Fruit fly (Drosophila melanogaster) whole organism, embryonic: ENCODE measurements around the gene car.

Experiments used
- BEAF-32 ChIP-seq: fragments of 200-800 bp; sonication (Bioruptor generic); optimal IDR thresholded peaks from 3 replicates; lab custom pipeline; 2017; ENCODE audit warnings: missing biosample characterization, missing genetic modification characterization, mild to moderate bottlenecking, moderate library complexity, missing genetic modification reagents
- Bgb ChIP-seq: fragments of 200-800 bp; sonication (Bioruptor generic); IDR thresholded peaks from 2 replicates; pipeline ENCODE4 v1.3.6; 2022; ENCODE audit warnings: missing biosample characterization, missing genetic modification characterization; ENCODE audit not compliant: partially characterized antibody
- CG10543 ChIP-seq: fragments of 200-800 bp; sonication (Bioruptor generic); optimal IDR thresholded peaks from 3 replicates; lab custom pipeline; 2017; ENCODE audit warnings: missing biosample characterization, mild to moderate bottlenecking, missing genetic modification characterization, moderate library complexity
- CG12219 ChIP-seq: fragments of 200-800 bp; sonication (Bioruptor generic); optimal IDR thresholded peaks from 3 replicates; lab custom pipeline; 2018; ENCODE audit warnings: missing biosample characterization, mild to moderate bottlenecking, missing genetic modification characterization
- CG12659 ChIP-seq: fragments of 200-800 bp; sonication (Bioruptor generic); optimal IDR thresholded peaks from 3 replicates; lab custom pipeline; 2017; ENCODE audit warnings: mild to moderate bottlenecking, missing biosample characterization, missing genetic modification reagents, missing genetic modification characterization
- CG14441 ChIP-seq: fragments of 200-800 bp; sonication (Bioruptor generic); IDR thresholded peaks from 2 replicates; pipeline ENCODE4 v1.3.6; 2022; ENCODE audit warnings: missing biosample characterization, missing genetic modification characterization
- CG14667 ChIP-seq: fragments of 200-800 bp; sonication (Bioruptor generic); IDR thresholded peaks from 2 replicates; pipeline ENCODE4 v1.3.6; 2022; ENCODE audit warnings: missing biosample characterization, missing genetic modification characterization
- CG16813 ChIP-seq: fragments of 200-800 bp; sonication (Bioruptor generic); IDR thresholded peaks from 3 replicates; pipeline ENCODE4 v1.3.6; 2022; ENCODE audit warnings: missing biosample characterization, missing genetic modification characterization; ENCODE audit not compliant: partially characterized antibody
- CG2129 ChIP-seq: fragments of 200-800 bp; sonication (Bioruptor generic); IDR thresholded peaks from 2 replicates; pipeline ENCODE4 v1.3.6; 2022; ENCODE audit warnings: missing biosample characterization, missing genetic modification characterization; ENCODE audit not compliant: partially characterized antibody
- CG2889 ChIP-seq: fragments of 200-800 bp; sonication (Bioruptor generic); IDR thresholded peaks from 3 replicates; pipeline ENCODE4 v1.3.6; 2022; ENCODE audit warnings: missing biosample characterization, missing genetic modification characterization
- CG30403 ChIP-seq: fragments of 200-800 bp; sonication (Bioruptor generic); optimal IDR thresholded peaks from 3 replicates; lab custom pipeline; 2016; ENCODE audit warnings: missing biosample characterization, missing genetic modification characterization
- CG31365 ChIP-seq: fragments of 200-800 bp; sonication (Bioruptor generic); optimal IDR thresholded peaks from 2 replicates; lab custom pipeline; 2018; ENCODE audit warnings: missing biosample characterization, mild to moderate bottlenecking, missing genetic modification characterization
- CG32532 ChIP-seq: fragments of 200-800 bp; sonication (Bioruptor generic); IDR thresholded peaks from 2 replicates; pipeline ENCODE4 v1.3.6; 2022; ENCODE audit warnings: missing biosample characterization, missing genetic modification characterization
- CG33213 ChIP-seq: fragments of 200-800 bp; sonication (Bioruptor generic); optimal IDR thresholded peaks from 3 replicates; lab custom pipeline; 2016; ENCODE audit warnings: missing biosample characterization, missing genetic modification characterization
- CG6272 ChIP-seq: fragments of 200-800 bp; sonication (Bioruptor generic); IDR thresholded peaks from 2 replicates; pipeline ENCODE4 v1.3.6; 2022; ENCODE audit warnings: missing biosample characterization, missing genetic modification characterization
- CG8359 ChIP-seq: fragments of 200-800 bp; sonication (Bioruptor generic); optimal IDR thresholded peaks from 2 replicates; lab custom pipeline; 2017; ENCODE audit warnings: missing biosample characterization, mild to moderate bottlenecking, missing genetic modification characterization, borderline replicate concordance
- CG9215 ChIP-seq: fragments of 200-800 bp; sonication (Bioruptor generic); IDR thresholded peaks from 2 replicates; pipeline ENCODE4 v1.3.6; 2022; ENCODE audit warnings: missing biosample characterization, missing genetic modification characterization
- CG9932 ChIP-seq: fragments of 200-800 bp; sonication (Bioruptor generic); IDR thresholded peaks from 2 replicates; pipeline ENCODE4 v1.3.6; 2022; ENCODE audit warnings: missing biosample characterization, missing genetic modification characterization
- CHES-1-like ChIP-seq: fragments of 200-800 bp; sonication (Bioruptor generic); optimal IDR thresholded peaks from 2 replicates; lab custom pipeline; 2016; ENCODE audit warnings: missing biosample characterization, missing genetic modification characterization
- CkIIα-i1 ChIP-seq: fragments of 200-800 bp; sonication (Bioruptor generic); IDR thresholded peaks from 2 replicates; pipeline ENCODE4 v1.3.6; 2022; ENCODE audit warnings: missing biosample characterization, missing genetic modification characterization
- Dp ChIP-seq: fragments of 200-800 bp; sonication (Bioruptor generic); optimal IDR thresholded peaks from 2 replicates; lab custom pipeline; 2018; ENCODE audit warnings: missing biosample characterization, mild to moderate bottlenecking, missing genetic modification characterization, moderate library complexity
- E2f2 ChIP-seq: fragments of 200-800 bp; sonication (Bioruptor generic); IDR thresholded peaks from 2 replicates; pipeline ENCODE4 v1.3.6; 2022; ENCODE audit warnings: missing biosample characterization, missing genetic modification characterization
- ERR ChIP-seq: fragments of 200-800 bp; sonication (Bioruptor generic); optimal IDR thresholded peaks from 2 replicates; lab custom pipeline; 2016; ENCODE audit warnings: missing biosample characterization, missing genetic modification characterization
- Ets97D ChIP-seq: fragments of 200-800 bp; sonication (Bioruptor generic); optimal IDR thresholded peaks from 3 replicates; lab custom pipeline; 2016; ENCODE audit warnings: missing biosample characterization, missing genetic modification characterization
- GATAe ChIP-seq: fragments of 200-800 bp; sonication (Bioruptor generic); conservative IDR thresholded peaks from 2 replicates; pipeline ENCODE4 v1.3.6; 2022; ENCODE audit warnings: missing biosample characterization, missing genetic modification characterization
- Gug ChIP-seq: fragments of 200-800 bp; sonication (Bioruptor generic); IDR thresholded peaks from 4 replicates; pipeline ENCODE4 v1.3.6; 2022; ENCODE audit warnings: missing biosample characterization, missing genetic modification characterization
- HmgD ChIP-seq: fragments of 200-800 bp; sonication (Bioruptor generic); optimal IDR thresholded peaks from 3 replicates; lab custom pipeline; 2016; ENCODE audit warnings: missing biosample characterization, missing genetic modification characterization
- Hr3 ChIP-seq: fragments of 200-800 bp; sonication (Bioruptor generic); optimal IDR thresholded peaks from 3 replicates; lab custom pipeline; 2016; ENCODE audit warnings: missing biosample characterization, missing genetic modification characterization
- Hsf ChIP-seq: fragments of 200-800 bp; sonication (Bioruptor generic); optimal IDR thresholded peaks from 3 replicates; lab custom pipeline; 2016; ENCODE audit warnings: missing biosample characterization, missing genetic modification characterization
- MESR4 ChIP-seq: fragments of 200-800 bp; sonication (Bioruptor generic); optimal IDR thresholded peaks from 2 replicates; lab custom pipeline; 2018; ENCODE audit warnings: missing biosample characterization, mild to moderate bottlenecking, missing genetic modification characterization, moderate library complexity
- Pdp1 ChIP-seq, 2 experiments: fragments of 200-800 bp; sonication (Bioruptor generic); optimal IDR thresholded peaks; 3 replicates each; lab custom pipeline; 2016; ENCODE audit warnings: missing biosample characterization in 2 of 2, missing genetic modification characterization in 2 of 2, mild to moderate bottlenecking in 1 of 2, moderate library complexity in 1 of 2
- Tbp ChIP-seq: fragments of >200 bp; optimal IDR thresholded peaks from 2 replicates; lab custom pipeline; 2018; ENCODE audit warnings: missing biosample characterization, missing genetic modification characterization
- Xbp1 ChIP-seq: fragments of 200-800 bp; sonication (Bioruptor generic); optimal IDR thresholded peaks from 3 replicates; lab custom pipeline; 2016; ENCODE audit warnings: missing biosample characterization, mild to moderate bottlenecking, missing genetic modification characterization
- YL-1 ChIP-seq: fragments of 200-800 bp; sonication (Bioruptor generic); optimal IDR thresholded peaks from 3 replicates; lab custom pipeline; 2017; ENCODE audit warnings: missing biosample characterization, mild to moderate bottlenecking, missing genetic modification characterization
- abd-A ChIP-seq: fragments of 200-800 bp; sonication (Bioruptor generic); optimal IDR thresholded peaks from 3 replicates; lab custom pipeline; 2019; ENCODE audit warnings: missing biosample characterization, mild to moderate bottlenecking, missing genetic modification characterization, moderate library complexity
- bigmax ChIP-seq: fragments of 200-800 bp; sonication (Bioruptor generic); optimal IDR thresholded peaks from 2 replicates; lab custom pipeline; 2018; ENCODE audit warnings: missing biosample characterization, mild to moderate bottlenecking, missing genetic modification characterization
- caup ChIP-seq: fragments of 200-800 bp; sonication (Bioruptor generic); optimal IDR thresholded peaks from 3 replicates; lab custom pipeline; 2017; ENCODE audit warnings: missing biosample characterization, mild to moderate bottlenecking, missing genetic modification characterization, moderate library complexity; ENCODE audit not compliant: severe bottlenecking
- dm ChIP-seq: fragments of 200-800 bp; sonication (Bioruptor generic); optimal IDR thresholded peaks from 3 replicates; lab custom pipeline; 2016; ENCODE audit warnings: missing biosample characterization, missing genetic modification characterization
- phol ChIP-seq: fragments of 200-800 bp; sonication (Bioruptor generic); optimal IDR thresholded peaks from 3 replicates; lab custom pipeline; 2018; ENCODE audit warnings: missing biosample characterization, mild to moderate bottlenecking, missing genetic modification characterization, moderate library complexity
- row ChIP-seq: fragments of 200-800 bp; sonication (Bioruptor generic); IDR thresholded peaks from 3 replicates; pipeline ENCODE4 v1.3.6; 2022; ENCODE audit warnings: missing biosample characterization, missing genetic modification characterization
- seq ChIP-seq: fragments of 200-800 bp; sonication (Bioruptor generic); IDR thresholded peaks from 2 replicates; pipeline ENCODE4 v1.3.6; 2022; ENCODE audit warnings: missing biosample characterization, missing genetic modification characterization
- stwl ChIP-seq: fragments of 200-800 bp; sonication (Bioruptor generic); optimal IDR thresholded peaks from 3 replicates; lab custom pipeline; 2018; ENCODE audit warnings: missing biosample characterization, mild to moderate bottlenecking, missing genetic modification characterization, moderate library complexity
- trem ChIP-seq: fragments of 200-800 bp; optimal IDR thresholded peaks from 3 replicates; lab custom pipeline; 2019; ENCODE audit warnings: missing biosample characterization, mild to moderate bottlenecking, missing genetic modification characterization, moderate library complexity
- ttk ChIP-seq: fragments of 200-800 bp; sonication (Bioruptor generic); IDR thresholded peaks from 2 replicates; pipeline ENCODE4 v2.1.2; 2022; ENCODE audit warnings: missing biosample characterization, missing genetic modification characterization
- unc-4 ChIP-seq: fragments of 200-800 bp; sonication (Bioruptor generic); IDR thresholded peaks from 2 replicates; pipeline ENCODE4 v1.3.6; 2022; ENCODE audit warnings: missing biosample characterization, missing genetic modification characterization; ENCODE audit not compliant: partially characterized antibody
- wor ChIP-seq: fragments of 200-800 bp; sonication (Bioruptor generic); IDR thresholded peaks from 2 replicates; pipeline ENCODE4 v1.3.6; 2022; ENCODE audit warnings: missing biosample characterization, missing genetic modification characterization
- zfh1 ChIP-seq: fragments of 200-800 bp; sonication (Bioruptor generic); IDR thresholded peaks from 3 replicates; pipeline ENCODE4 v1.3.6; 2022; ENCODE audit warnings: missing biosample characterization, missing genetic modification characterization

car gene

DNA sequence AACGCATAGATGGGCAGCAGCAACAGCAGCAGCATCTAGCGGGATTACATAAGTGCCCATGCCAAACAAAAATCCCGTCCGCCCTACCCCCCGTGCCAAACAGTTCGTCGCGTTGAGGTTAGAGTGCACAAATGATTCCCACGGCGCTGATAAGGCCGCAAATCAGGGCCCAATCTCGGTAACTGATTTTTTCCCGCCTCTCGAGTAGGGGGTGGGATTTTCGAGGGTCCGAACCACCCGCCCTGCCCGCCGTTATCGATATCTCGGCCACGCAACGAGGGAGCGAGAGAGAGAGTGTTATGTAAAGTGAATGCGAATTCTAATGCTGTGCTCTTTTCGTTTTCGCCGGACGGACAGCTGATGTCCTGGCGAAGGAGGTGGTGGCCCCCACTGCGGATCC lies 44.9 kb upstream of the car start (continued):
- 0 out of 2 replicates have a peak, but pooled peaks have one; percentile 11 for TF ChIP-seq GATAe (GFP tag; lab: Robert Waterston, UW)
- TF ChIP-seq trem (tag; lab: Kevin White, UChicago): no peak
- TF ChIP-seq CkIIα-i1 (GFP tag; lab: Robert Waterston, UW): no peak
- no peak for TF ChIP-seq CG31365 (tag; lab: Kevin White, UChicago)
- TF ChIP-seq, all 482 proteins: peak for 15

DNA sequence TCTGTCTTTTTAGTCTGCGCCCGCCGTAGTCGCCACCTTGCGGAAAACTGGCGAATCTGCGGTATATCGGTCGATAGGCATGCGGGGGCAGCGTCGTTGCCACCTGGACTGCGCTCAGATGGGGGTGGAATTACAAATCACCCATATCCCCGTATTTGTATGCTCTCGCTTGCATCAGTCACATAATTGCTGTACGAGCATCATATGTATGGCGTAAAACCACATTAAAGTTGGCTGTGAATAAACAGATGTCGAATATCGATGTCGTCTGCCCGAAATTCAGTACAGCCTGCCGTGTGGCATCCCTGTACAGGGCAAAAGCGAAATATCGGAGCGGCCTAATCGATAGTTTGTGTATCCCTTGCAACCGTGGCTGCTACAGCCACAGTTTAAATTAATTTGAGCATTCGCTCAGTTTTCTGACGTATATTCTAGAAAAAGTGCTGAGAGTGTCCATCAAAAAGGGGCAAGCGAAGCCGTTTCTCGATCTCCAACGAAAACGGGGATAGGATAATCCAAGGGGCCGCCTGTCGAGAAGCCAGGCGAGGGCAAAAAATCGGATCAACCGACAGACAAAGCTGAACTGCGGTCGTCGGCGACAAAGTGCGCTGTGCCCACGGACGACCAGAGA lies 44.0 kb upstream of the car start, which contains the start of the genes Idh3a and CoRest:
Gene Idh3a (minus strand): TSS at position 58 of the 631 bp plus-strand sequence.
Gene CoRest (plus strand): TSS at position 177 of the 631 bp plus-strand sequence.
- TF ChIP-seq CG16813 (GFP tag; lab: Robert Waterston, UW) (peak; percentile 81), stwl (peak; percentile 28), ERR (GFP tag; lab: Kevin White, UChicago) (no peak), CG2129 (GFP tag; lab: Robert Waterston, UW) (peak; percentile 38; the same call in 1 of the 2 replicates), Tbp (GFP tag; lab: Kevin White, UChicago) (no peak), CG33213 (GFP tag; lab: Kevin White, UChicago) (no peak), Hsf (GFP tag; lab: Kevin White, UChicago) (peak; percentile 29), ttk (no peak), CG10543 (peak; percentile 31), zfh1 (0 out of 3 replicates have a peak, but pooled peaks have one; percentile 19), Gug (GFP tag; lab: Robert Waterston, UW) (peak; percentile 33; the same call in 1 of the 4 replicates), MESR4 (GFP tag; lab: Kevin White, UChicago) (peak; percentile 8), CG2889 (GFP tag; lab: Robert Waterston, UW) (0 out of 3 replicates have a peak, but pooled peaks have one; percentile 26), CG30403 (GFP tag; lab: Kevin White, UChicago) (peak; percentile 15), caup (GFP tag; lab: Kevin White, UChicago) (no peak), CG14667 (GFP tag; lab: Robert Waterston, UW) (no peak), Pdp1 (GFP tag; optimal IDR thresholded peaks at IDR 0.05; lab: Kevin White, UChicago) (peak in 1 of 2 experiments; percentile 36), CG9215 (GFP tag; lab: Robert Waterston, UW) (peak; percentile 54), CG12659 (peak; percentile 28), bigmax (GFP tag; lab: Kevin White, UChicago) (no peak), CHES-1-like (peak; percentile 24), dm (GFP tag; lab: Kevin White, UChicago) (peak; percentile 37), wor (GFP tag; lab: Robert Waterston, UW) (no peak), phol (tag; lab: Kevin White, UChicago) (peak; percentile 58), Ets97D (GFP tag; lab: Kevin White, UChicago) (peak; percentile 55), seq (GFP tag; lab: Robert Waterston, UW) (peak; percentile 67), Dp (GFP tag; lab: Kevin White, UChicago) (peak; percentile 62), abd-A (tag; lab: Kevin White, UChicago) (no peak), row (GFP tag; lab: Robert Waterston, UW) (peak; percentile 54), E2f2 (peak; percentile 63), Hr3 (GFP tag; lab: Kevin White, UChicago) (peak; percentile 30), BEAF-32 (peak; percentile 90), CG14441 (GFP tag; lab: Robert Waterston, UW) (peak; percentile 44; the same call in 1 of the 2 replicates), unc-4 (peak; percentile 76), GATAe (GFP tag; lab: Robert Waterston, UW) (no peak), CG9932 (GFP tag; lab: Robert Waterston, UW) (peak; percentile 64), YL-1 (GFP tag; lab: Kevin White, UChicago) (peak; percentile 10), CG8359 (GFP tag; lab: Kevin White, UChicago) (no peak), CG12219 (GFP tag; lab: Kevin White, UChicago) (no peak), Bgb (GFP tag; lab: Robert Waterston, UW) (peak; percentile 63; the same call in 1 of the 2 replicates), Xbp1 (GFP tag; lab: Kevin White, UChicago) (peak; percentile 2), CG6272 (GFP tag; lab: Robert Waterston, UW) (peak; percentile 28; the same call in 1 of the 2 replicates), HmgD (GFP tag; lab: Kevin White, UChicago) (peak; percentile 49), CG32532 (GFP tag; lab: Robert Waterston, UW) (peak; percentile 64)
